Worm (Caenorhabditis elegans) whole organism, young adult: ENCODE measurements around the gene Y37E11AM.3.

Source experiments
- atf-7 ChIP-seq: sonication (generic microtip); optimal IDR thresholded peaks from 2 replicates; lab custom pipeline; 2017; ENCODE audit warnings: mild to moderate bottlenecking, missing genetic modification characterization, missing compliant biosample characterization
- snpc-4 ChIP-seq, 5 experiments: fragments of 150-350 bp in 1 of 5; sonication (generic microtip) in 4 of 5; optimal IDR thresholded peaks; 2 replicates each; lab custom pipeline; 2014 to 2018; ENCODE audit warnings: missing genetic modification characterization in 5 of 5, missing biosample characterization in 3 of 5, antibody characterized with exemption in 2 of 5, mild to moderate bottlenecking in 2 of 5, missing compliant biosample characterization in 2 of 5, missing genotype in 2 of 5, moderate library complexity in 2 of 5, missing genetic modification reagents in 1 of 5
- ztf-18 ChIP-seq: sonication (generic microtip); optimal IDR thresholded peaks from 2 replicates; lab custom pipeline; 2016; ENCODE audit warnings: missing genotype, mild to moderate bottlenecking, missing genetic modification characterization, missing compliant biosample characterization

DNA sequence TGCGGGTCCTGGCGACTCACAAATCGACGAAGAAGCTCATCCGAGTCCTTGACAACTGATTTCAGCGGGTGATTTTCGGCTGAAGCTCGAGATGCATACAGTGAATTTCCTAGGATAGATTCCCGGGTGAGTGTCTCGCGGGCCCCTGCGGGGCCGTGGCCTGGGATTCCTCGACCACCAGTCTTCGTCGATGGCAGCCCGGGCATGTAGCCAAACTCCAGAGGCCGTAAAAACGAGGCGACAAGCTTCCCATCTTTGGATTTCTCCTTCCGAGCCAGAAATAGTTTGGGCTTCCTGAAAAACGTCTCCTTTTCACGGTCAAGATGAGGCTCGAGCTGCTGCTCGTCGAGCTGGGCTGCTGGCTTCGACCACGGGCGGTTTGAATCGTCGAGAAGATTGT lies 30.9 kb downstream of the Y37E11AM.3 start:
- TF ChIP-seq atf-7 = no peak
- no peak for TF ChIP-seq ztf-18 (tag; lab: Kevin White, UChicago)
- TF ChIP-seq snpc-4 (GFP tag; optimal IDR thresholded peaks at IDR 0.05; lab: Kevin White, UChicago) = no peak
- TF ChIP-seq snpc-4 (tag; optimal IDR thresholded peaks at IDR 0.05; lab: Kevin White, UChicago) = no peak
